Worm (Caenorhabditis elegans) whole organism, late embryonic: ENCODE data around the gene nep-2.
"Not testable (repeated sequence)": the region's sequence is repeated elsewhere in the genome, so short reads cannot be mapped to it uniquely, and the experiment has no call there.

Experiments used
- C08G9.2 ChIP-seq: sonication (generic microtip); optimal IDR thresholded peaks from 2 replicates; lab custom pipeline; 2016; ENCODE audit warnings: mild to moderate bottlenecking, missing genetic modification characterization, moderate library complexity, missing compliant biosample characterization
- F13H6.1 ChIP-seq: sonication (generic microtip); optimal IDR thresholded peaks from 2 replicates; lab custom pipeline; 2016; ENCODE audit warnings: missing genetic modification characterization, missing compliant biosample characterization
- K02D7.2 ChIP-seq: sonication (generic microtip); optimal IDR thresholded peaks from 2 replicates; lab custom pipeline; 2017; ENCODE audit warnings: mild to moderate bottlenecking, missing genetic modification characterization, missing compliant biosample characterization
- ahr-1 ChIP-seq: sonication (generic microtip); optimal IDR thresholded peaks from 2 replicates; lab custom pipeline; 2016; ENCODE audit warnings: missing genetic modification characterization, missing compliant biosample characterization
- ama-1 ChIP-seq: fragments of 150-350 bp; optimal IDR thresholded peaks from 2 replicates; lab custom pipeline; 2014
- ceh-18 ChIP-seq: sonication (generic microtip); optimal IDR thresholded peaks from 2 replicates; lab custom pipeline; 2016; ENCODE audit warnings: missing genetic modification characterization, missing compliant biosample characterization
- ceh-19 ChIP-seq: fragments of 200-800 bp; sonication (Bioruptor generic); optimal IDR thresholded peaks from 2 replicates; lab custom pipeline; 2018; ENCODE audit warnings: mild to moderate bottlenecking, missing genetic modification characterization, missing compliant biosample characterization
- ceh-22 ChIP-seq: sonication (generic microtip); optimal IDR thresholded peaks from 2 replicates; lab custom pipeline; 2017; ENCODE audit warnings: missing biosample characterization, missing genetic modification characterization
- ceh-24 ChIP-seq: sonication (generic microtip); optimal IDR thresholded peaks from 2 replicates; lab custom pipeline; 2016; ENCODE audit warnings: mild to moderate bottlenecking, missing genetic modification characterization, missing compliant biosample characterization
- ceh-45 ChIP-seq: fragments of 200-800 bp; sonication (Bioruptor generic); IDR thresholded peaks from 2 replicates; pipeline ENCODE4 v1.3.6; 2022; ENCODE audit warnings: missing genetic modification reagents, missing genetic modification characterization, missing compliant biosample characterization
- ceh-48 ChIP-seq: sonication (generic microtip); optimal IDR thresholded peaks from 2 replicates; lab custom pipeline; 2016; ENCODE audit warnings: missing genetic modification characterization, inconsistent platforms, missing compliant biosample characterization
- eyg-1 ChIP-seq: sonication (generic microtip); optimal IDR thresholded peaks from 2 replicates; lab custom pipeline; 2016; ENCODE audit warnings: missing genotype, missing genetic modification characterization, missing compliant biosample characterization
- fax-1 ChIP-seq: sonication (generic microtip); optimal IDR thresholded peaks from 2 replicates; lab custom pipeline; 2016; ENCODE audit warnings: missing genotype, missing genetic modification characterization, missing compliant biosample characterization
- fkh-10 ChIP-seq: fragments of 150-350 bp; optimal IDR thresholded peaks from 2 replicates; lab custom pipeline; 2014; ENCODE audit warnings: missing biosample characterization, missing genetic modification reagents, missing genetic modification characterization
- fkh-6 ChIP-seq: sonication (generic microtip); optimal IDR thresholded peaks from 2 replicates; lab custom pipeline; 2016; ENCODE audit warnings: missing genetic modification characterization, missing compliant biosample characterization
- hlh-13 ChIP-seq: fragments of 200-800 bp; sonication (Bioruptor generic); optimal IDR thresholded peaks from 2 replicates; lab custom pipeline; 2018; ENCODE audit warnings: mild to moderate bottlenecking, missing genetic modification characterization, missing compliant biosample characterization
- hlh-15 ChIP-seq: sonication (generic microtip); optimal IDR thresholded peaks from 2 replicates; lab custom pipeline; 2016; ENCODE audit warnings: missing genetic modification characterization, missing compliant biosample characterization
- hlh-6 ChIP-seq: sonication (generic microtip); optimal IDR thresholded peaks from 2 replicates; lab custom pipeline; 2016; ENCODE audit warnings: missing genotype, missing genetic modification characterization, missing compliant biosample characterization
- hlh-8 ChIP-seq: sonication (generic microtip); optimal IDR thresholded peaks from 2 replicates; lab custom pipeline; 2016; ENCODE audit warnings: missing genotype, missing genetic modification characterization, missing compliant biosample characterization
- lim-6 ChIP-seq: sonication (generic microtip); optimal IDR thresholded peaks from 2 replicates; lab custom pipeline; 2016; ENCODE audit warnings: missing genetic modification characterization, missing compliant biosample characterization
- nhr-11 ChIP-seq: fragments of 150-350 bp; optimal IDR thresholded peaks from 2 replicates; lab custom pipeline; 2014; ENCODE audit warnings: missing biosample characterization, missing genetic modification characterization
- nhr-232 ChIP-seq: sonication (generic microtip); optimal IDR thresholded peaks from 2 replicates; lab custom pipeline; 2016; ENCODE audit warnings: missing genetic modification characterization, missing compliant biosample characterization
- odd-2 ChIP-seq: sonication (generic microtip); optimal IDR thresholded peaks from 2 replicates; lab custom pipeline; 2017; ENCODE audit warnings: antibody characterized with exemption, mild to moderate bottlenecking, missing genetic modification characterization, missing compliant biosample characterization
- pat-9 ChIP-seq: fragments of 200-800 bp; sonication (Bioruptor generic); optimal IDR thresholded peaks from 2 replicates; lab custom pipeline; 2018; ENCODE audit warnings: mild to moderate bottlenecking, missing genetic modification characterization, moderate library complexity, missing compliant biosample characterization
- pax-1 ChIP-seq: fragments of 150-350 bp; optimal IDR thresholded peaks from 2 replicates; lab custom pipeline; 2014; ENCODE audit warnings: missing biosample characterization, missing genetic modification characterization
- pros-1 ChIP-seq: fragments of 150-350 bp; optimal IDR thresholded peaks from 2 replicates; lab custom pipeline; 2014; ENCODE audit warnings: missing biosample characterization, missing genetic modification reagents, missing genetic modification characterization
- rnt-1 ChIP-seq: sonication (generic microtip); optimal IDR thresholded peaks from 2 replicates; lab custom pipeline; 2016; ENCODE audit warnings: missing genetic modification characterization, missing compliant biosample characterization
- sox-4 ChIP-seq: sonication (generic microtip); optimal IDR thresholded peaks from 2 replicates; lab custom pipeline; 2017; ENCODE audit warnings: mild to moderate bottlenecking, missing genetic modification characterization, inconsistent platforms, missing compliant biosample characterization
- syd-9 ChIP-seq: sonication (generic microtip); optimal IDR thresholded peaks from 2 replicates; lab custom pipeline; 2016; ENCODE audit warnings: mild to moderate bottlenecking, missing genetic modification characterization, moderate library complexity, missing compliant biosample characterization
- ttx-3 ChIP-seq: sonication (generic microtip); optimal IDR thresholded peaks from 2 replicates; lab custom pipeline; 2016; ENCODE audit warnings: missing genetic modification reagents, missing genetic modification characterization, missing compliant biosample characterization
- unc-42 ChIP-seq: sonication (generic microtip); optimal IDR thresholded peaks from 2 replicates; lab custom pipeline; 2016; ENCODE audit warnings: missing genotype, missing genetic modification characterization, missing compliant biosample characterization
- unc-55 ChIP-seq: sonication (generic microtip); optimal IDR thresholded peaks from 2 replicates; lab custom pipeline; 2017; ENCODE audit warnings: missing biosample characterization, missing genetic modification reagents, missing genetic modification characterization
- ztf-16 ChIP-seq: sonication (generic microtip); optimal IDR thresholded peaks from 2 replicates; lab custom pipeline; 2017; ENCODE audit warnings: missing genetic modification characterization, missing compliant biosample characterization

The nep-2 gene

ce11 chrII:2690080-2690479, 35.5 kb downstream of the nep-2 start, which contains the start of gene nspf-3:
nspf-3 (minus strand) TSS chrII:2690180.
- TF ChIP-seq ceh-24 (tag; lab: Kevin White, UChicago) (no peak), ceh-45 (GFP tag; lab: Robert Waterston, UW) (no peak), ceh-22 (tag; lab: Kevin White, UChicago) (no peak), nhr-11 (no peak), ahr-1 (tag; lab: Kevin White, UChicago) (no peak), fkh-10 (GFP tag; lab: Kevin White, UChicago) (no peak), sox-4 (no peak), fax-1 (no peak)

- not testable (repeated sequence) for TF ChIP-seq ttx-3 (tag; lab: Kevin White, UChicago); hlh-13 (GFP tag; lab: Kevin White, UChicago); hlh-15
Measured at ce11 chrII:2688616-2689015, 36.9 kb downstream of the nep-2 start, which contains the start of gene nspf-2. nspf-2 (plus strand) TSS chrII:2688916.

- peak; percentile 52 for TF ChIP-seq hlh-8 (tag; lab: Kevin White, UChicago)
- TF ChIP-seq C08G9.2 (tag; lab: Kevin White, UChicago) = no peak
- TF ChIP-seq F13H6.1 (tag; lab: Kevin White, UChicago) = no peak
- TF ChIP-seq unc-55 (GFP tag; lab: Kevin White, UChicago) = peak; percentile 35
- TF ChIP-seq ceh-18 (tag; lab: Kevin White, UChicago) = peak; percentile 36
- TF ChIP-seq unc-42 (tag; lab: Kevin White, UChicago) = peak; percentile 45
Measured at ce11 chrII:2686985-2687675, 38.4 kb downstream of the nep-2 start, which contains the start of the genes sup-9 and nspf-1. sup-9 (minus strand) TSS chrII:2687027. nspf-1 (plus strand) TSS chrII:2687625.

- TF ChIP-seq rnt-1 = no peak
- no peak for TF ChIP-seq ceh-48 (tag; lab: Kevin White, UChicago)
- TF ChIP-seq F13H6.1 (tag; lab: Kevin White, UChicago) = no peak
- no peak for TF ChIP-seq eyg-1 (tag; lab: Kevin White, UChicago)
- no peak for TF ChIP-seq syd-9
- no peak for TF ChIP-seq ztf-16 (tag; lab: Kevin White, UChicago)
- no peak for TF ChIP-seq lim-6
- no peak for TF ChIP-seq pat-9 (tag; lab: Kevin White, UChicago)
- TF ChIP-seq hlh-15 = no peak
Measured at ce11 chrII:2684783-2685182, 40.8 kb downstream of the nep-2 start.

ce11 chrII:2684208-2684607, 41.3 kb downstream of the nep-2 start, which contains the start of gene ceh-87:
ceh-87 (minus strand) TSS chrII:2684308.
- TF ChIP-seq pax-1 (tag; lab: Kevin White, UChicago) (no peak), ama-1 (lab: Kevin White, UChicago) (no peak), lim-6 (no peak), pros-1 (tag; lab: Kevin White, UChicago) (no peak), ceh-19 (GFP tag; lab: Kevin White, UChicago) (no peak), fkh-10 (GFP tag; lab: Kevin White, UChicago) (no peak), hlh-6 (tag; lab: Kevin White, UChicago) (no peak), fkh-6 (no peak), pat-9 (tag; lab: Kevin White, UChicago) (no peak), ceh-18 (tag; lab: Kevin White, UChicago) (no peak), K02D7.2 (tag; lab: Kevin White, UChicago) (no peak), odd-2 (tag; lab: Kevin White, UChicago) (no peak), ceh-22 (tag; lab: Kevin White, UChicago) (no peak), eyg-1 (tag; lab: Kevin White, UChicago) (no peak), unc-55 (GFP tag; lab: Kevin White, UChicago) (no peak), nhr-232 (no peak)
